Fruit fly (Drosophila melanogaster) whole organism, wandering third instar larva: ENCODE results near the gene CG32040.

Experiments
- Dfd ChIP-seq: fragments of >200 bp; optimal IDR thresholded peaks from 2 replicates; lab custom pipeline; 2017; ENCODE audit warnings: missing biosample characterization, missing genetic modification characterization
- HLH106 ChIP-seq: fragments of 200-800 bp; optimal IDR thresholded peaks from 3 replicates; lab custom pipeline; 2019; ENCODE audit warnings: missing biosample characterization, mild to moderate bottlenecking, missing genetic modification characterization, moderate library complexity
- Hr78 ChIP-seq: fragments of >200 bp; optimal IDR thresholded peaks from 2 replicates; lab custom pipeline; 2017; ENCODE audit warnings: missing biosample characterization, missing genetic modification characterization
- N ChIP-seq: fragments of >200 bp; optimal IDR thresholded peaks from 2 replicates; lab custom pipeline; 2018; ENCODE audit warnings: missing biosample characterization, missing external identifiers, missing genetic modification characterization
- OdsH ChIP-seq: fragments of 200-800 bp; sonication (Bioruptor generic); optimal IDR thresholded peaks from 2 replicates; lab custom pipeline; 2016; ENCODE audit warnings: missing biosample characterization, mild to moderate bottlenecking, missing genetic modification characterization
- br ChIP-seq: fragments of 200-800 bp; sonication (Bioruptor generic); optimal IDR thresholded peaks from 2 replicates; lab custom pipeline; 2016; ENCODE audit warnings: missing biosample characterization, missing genetic modification characterization
- dl ChIP-seq, 2 experiments: fragments of 175-275, 200-275 bp in 1 of 2; fragments of 200-275 bp in 1 of 2; sonication (Bioruptor generic); optimal IDR thresholded peaks; lab custom pipeline; 2018; ENCODE audit warnings: mild to moderate bottlenecking in 2 of 2, missing biosample characterization in 2 of 2, missing genetic modification characterization in 2 of 2, moderate library complexity in 2 of 2; ENCODE audit not compliant: partially characterized antibody in 2 of 2, insufficient read depth in 1 of 2
- fru ChIP-seq: fragments of 200-800 bp; sonication (Bioruptor generic); optimal IDR thresholded peaks from 3 replicates; lab custom pipeline; 2016; ENCODE audit warnings: missing biosample characterization, mild to moderate bottlenecking, missing genetic modification characterization
- h ChIP-seq: fragments of 200-800 bp; sonication (Bioruptor generic); optimal IDR thresholded peaks from 3 replicates; lab custom pipeline; 2016; ENCODE audit warnings: missing biosample characterization, mild to moderate bottlenecking, missing genetic modification characterization
- psq ChIP-seq: fragments of 200-800 bp; sonication (Bioruptor generic); optimal IDR thresholded peaks from 3 replicates; lab custom pipeline; 2017; ENCODE audit warnings: missing biosample characterization, mild to moderate bottlenecking, missing genetic modification characterization, moderate library complexity
- sage ChIP-seq: fragments of 200-800 bp; sonication (Bioruptor generic); optimal IDR thresholded peaks from 2 replicates; lab custom pipeline; 2016; ENCODE audit warnings: missing biosample characterization, mild to moderate bottlenecking, missing genetic modification characterization
- usp ChIP-seq: fragments of >200 bp; optimal IDR thresholded peaks from 2 replicates; lab custom pipeline; 2017; ENCODE audit warnings: missing biosample characterization, missing genetic modification characterization
- woc ChIP-seq: sonication (Bioruptor generic); optimal IDR thresholded peaks from 2 replicates; lab custom pipeline; 2016; ENCODE audit warnings: missing biosample characterization, mild to moderate bottlenecking, missing genetic modification characterization

dm6 chr3L:9333745-9334382 is 20.0 kb upstream of the CG32040 start, which contains the start of gene PGRP-LA:
- TF ChIP-seq h (GFP tag; lab: Kevin White, UChicago) (no peak), Hr78 (GFP tag; lab: Kevin White, UChicago) (no peak), dl (GFP tag; optimal IDR thresholded peaks at IDR 0.05; lab: Kevin White, UChicago; ENCODE audit: insufficient read depth in 1 of 2, partially characterized antibody in 2 of 2) (no peak), N (no peak), sage (GFP tag; lab: Kevin White, UChicago) (no peak), fru (GFP tag; lab: Kevin White, UChicago) (no peak), Dfd (GFP tag; lab: Kevin White, UChicago) (no peak), br (GFP tag; lab: Kevin White, UChicago) (no peak), OdsH (GFP tag; lab: Kevin White, UChicago) (no peak), woc (GFP tag; lab: Kevin White, UChicago) (no peak), usp (GFP tag; lab: Kevin White, UChicago) (no peak), psq (GFP tag; lab: Kevin White, UChicago) (no peak), HLH106 (peak; percentile 18)
